Worm (Caenorhabditis elegans) whole organism, L2 larva: ENCODE measurements around the gene C01G10.5.
"Not testable (repeated sequence)": the region's sequence is repeated elsewhere in the genome, so short reads cannot be mapped to it uniquely, and the experiment has no call there.

Experiments used
- C34F6.9 ChIP-seq: fragments of 150-350 bp; optimal IDR thresholded peaks from 2 replicates; lab custom pipeline; 2014; ENCODE audit warnings: missing biosample characterization, missing genetic modification characterization
- F13H6.1 ChIP-seq: sonication (generic microtip); optimal IDR thresholded peaks from 2 replicates; lab custom pipeline; 2016; ENCODE audit warnings: missing genetic modification characterization, missing compliant biosample characterization
- R02D3.7 ChIP-seq: fragments of 150-350 bp; optimal IDR thresholded peaks from 2 replicates; lab custom pipeline; 2014; ENCODE audit warnings: missing biosample characterization, missing genetic modification characterization
- alr-1 ChIP-seq: fragments of 150-350 bp; optimal IDR thresholded peaks from 2 replicates; lab custom pipeline; 2014; ENCODE audit warnings: missing biosample characterization, missing genetic modification characterization
- ama-1 ChIP-seq: fragments of 150-350 bp; optimal IDR thresholded peaks from 2 replicates; lab custom pipeline; 2018; ENCODE audit warnings: inconsistent platforms
- blmp-1 ChIP-seq: sonication (generic microtip); optimal IDR thresholded peaks from 2 replicates; lab custom pipeline; 2017; ENCODE audit warnings: missing genetic modification characterization, mild to moderate bottlenecking, missing compliant biosample characterization, antibody characterized with exemption, moderate library complexity; ENCODE audit not compliant: insufficient read depth
- ceh-82 ChIP-seq: fragments of 150-350 bp; optimal IDR thresholded peaks from 2 replicates; lab custom pipeline; 2014; ENCODE audit warnings: missing biosample characterization, missing genetic modification characterization
- crh-2 ChIP-seq: sonication (generic microtip); optimal IDR thresholded peaks from 2 replicates; lab custom pipeline; 2017; ENCODE audit warnings: missing biosample characterization, missing genetic modification characterization
- dmd-4 ChIP-seq: sonication (generic microtip); optimal IDR thresholded peaks from 2 replicates; lab custom pipeline; 2017; ENCODE audit warnings: missing biosample characterization, missing genetic modification characterization
- egl-27 ChIP-seq: sonication (generic microtip); optimal IDR thresholded peaks from 3 replicates; lab custom pipeline; 2017; ENCODE audit warnings: missing biosample characterization, missing genetic modification reagents, missing genetic modification characterization
- elt-1 ChIP-seq: fragments of 150-350 bp; optimal IDR thresholded peaks from 2 replicates; lab custom pipeline; 2014; ENCODE audit warnings: missing biosample characterization, missing genetic modification characterization
- fos-1 ChIP-seq: fragments of 150-350 bp; optimal IDR thresholded peaks from 2 replicates; lab custom pipeline; 2014; ENCODE audit warnings: missing biosample characterization, missing genetic modification characterization
- gmeb-1 ChIP-seq: fragments of 150-350 bp; optimal IDR thresholded peaks from 2 replicates; lab custom pipeline; 2014; ENCODE audit warnings: missing biosample characterization, missing genetic modification characterization
- lin-11 ChIP-seq: fragments of 150-350 bp; sonication (generic microtip); optimal IDR thresholded peaks from 2 replicates; lab custom pipeline; 2014; ENCODE audit warnings: missing biosample characterization, missing genetic modification characterization, inconsistent platforms, mixed read lengths
- lin-13 ChIP-seq: fragments of 150-350 bp; optimal IDR thresholded peaks from 2 replicates; lab custom pipeline; 2014; ENCODE audit warnings: missing biosample characterization, missing genetic modification reagents, missing genetic modification characterization
- mab-5 ChIP-seq: fragments of 150-350 bp; optimal IDR thresholded peaks from 2 replicates; lab custom pipeline; 2014; ENCODE audit warnings: missing biosample characterization, missing genetic modification characterization
- mbf-1 ChIP-seq: sonication (generic microtip); optimal IDR thresholded peaks from 2 replicates; lab custom pipeline; 2017; ENCODE audit warnings: missing biosample characterization, missing genetic modification characterization
- mdl-1 ChIP-seq, 2 experiments: fragments of 150-350 bp in 1 of 2; sonication (generic microtip) in 1 of 2; optimal IDR thresholded peaks; 2 replicates each; lab custom pipeline; 2017; ENCODE audit warnings: missing biosample characterization in 2 of 2, missing genetic modification characterization in 2 of 2
- nhr-12 ChIP-seq: fragments of 150-350 bp; optimal IDR thresholded peaks from 2 replicates; lab custom pipeline; 2014; ENCODE audit warnings: missing biosample characterization, missing genetic modification characterization
- nhr-129 ChIP-seq: fragments of 150-350 bp; optimal IDR thresholded peaks from 2 replicates; lab custom pipeline; 2014; ENCODE audit warnings: missing biosample characterization, missing genetic modification characterization
- nhr-23 ChIP-seq: fragments of 150-350 bp; optimal IDR thresholded peaks from 2 replicates; lab custom pipeline; 2014; ENCODE audit warnings: missing biosample characterization, missing genetic modification reagents, missing genetic modification characterization
- nhr-237 ChIP-seq: fragments of 150-350 bp; optimal IDR thresholded peaks from 2 replicates; lab custom pipeline; 2014; ENCODE audit warnings: missing biosample characterization, missing genetic modification characterization
- nhr-25 ChIP-seq: fragments of 150-350 bp; sonication (generic microtip); optimal IDR thresholded peaks from 3 replicates; lab custom pipeline; 2014; ENCODE audit warnings: missing biosample characterization, missing genetic modification characterization
- nhr-77 ChIP-seq: fragments of 150-350 bp; optimal IDR thresholded peaks from 2 replicates; lab custom pipeline; 2014; ENCODE audit warnings: missing biosample characterization, missing genetic modification characterization
- peb-1 ChIP-seq: fragments of 150-350 bp; optimal IDR thresholded peaks from 2 replicates; lab custom pipeline; 2014; ENCODE audit warnings: missing biosample characterization, missing genetic modification characterization
- sem-4 ChIP-seq: fragments of 150-350 bp; optimal IDR thresholded peaks from 2 replicates; lab custom pipeline; 2014; ENCODE audit warnings: missing biosample characterization, missing genetic modification reagents, missing genetic modification characterization
- skn-1 ChIP-seq: sonication (generic microtip); optimal IDR thresholded peaks from 2 replicates; lab custom pipeline; 2017; ENCODE audit warnings: missing biosample characterization, missing genetic modification characterization
- unc-39 ChIP-seq: fragments of 150-350 bp; optimal IDR thresholded peaks from 2 replicates; lab custom pipeline; 2014; ENCODE audit warnings: missing biosample characterization, missing genetic modification characterization
- unc-55 ChIP-seq: fragments of 150-350 bp; sonication (generic microtip); optimal IDR thresholded peaks from 3 replicates; lab custom pipeline; 2014; ENCODE audit warnings: missing biosample characterization, missing genetic modification reagents, missing genetic modification characterization
- unc-62 ChIP-seq: fragments of 150-350 bp; optimal IDR thresholded peaks from 2 replicates; lab custom pipeline; 2014; ENCODE audit warnings: missing biosample characterization, missing genetic modification reagents, missing genetic modification characterization
- zag-1 ChIP-seq: fragments of 150-350 bp; optimal IDR thresholded peaks from 2 replicates; lab custom pipeline; 2014; ENCODE audit warnings: missing biosample characterization, missing genetic modification characterization
- ztf-11 ChIP-seq: sonication (generic microtip); optimal IDR thresholded peaks from 2 replicates; lab custom pipeline; 2017; ENCODE audit warnings: missing biosample characterization, missing genetic modification characterization

C01G10.5 gene

DNA sequence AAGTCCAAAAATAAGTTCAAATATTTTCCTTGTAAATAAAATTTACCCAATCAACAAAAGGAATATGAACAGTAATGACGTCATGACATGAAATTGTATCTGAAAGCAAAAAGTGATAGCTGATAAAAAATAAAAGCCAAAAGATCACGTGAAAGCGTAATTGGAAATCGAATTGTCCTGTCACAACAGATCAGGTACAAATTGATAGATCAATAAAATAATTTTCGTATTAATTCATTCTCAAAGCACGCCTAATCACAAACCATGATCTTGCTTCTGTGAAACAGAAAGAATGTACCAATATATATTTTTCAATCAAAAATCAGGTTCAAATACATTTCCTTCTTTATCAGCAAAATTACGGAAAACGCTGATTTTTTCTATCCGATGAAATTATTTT is 30.2 kb upstream of the C01G10.5 start, which contains the start of gene flor-1:
Gene flor-1, minus strand, starts transcription at position 101 of the 400 bp plus-strand sequence.
- TF ChIP-seq crh-2 (no peak), nhr-23 (tag; lab: Kevin White, UChicago) (no peak), ztf-11 (tag; lab: Kevin White, UChicago) (no peak), unc-62 (no peak), peb-1 (tag; lab: Kevin White, UChicago) (no peak), dmd-4 (no peak), nhr-77 (no peak), nhr-12 (no peak), unc-55 (GFP tag; lab: Kevin White, UChicago) (no peak), fos-1 (tag; lab: Kevin White, UChicago) (no peak), R02D3.7 (tag; lab: Kevin White, UChicago) (no peak), F13H6.1 (tag; lab: Kevin White, UChicago) (no peak), nhr-129 (tag; lab: Kevin White, UChicago) (no peak), lin-11 (no peak), ceh-82 (tag; lab: Kevin White, UChicago) (no peak), nhr-237 (tag; lab: Kevin White, UChicago) (no peak), ama-1 (lab: Kevin White, UChicago) (no peak), egl-27 (tag; lab: Kevin White, UChicago) (no peak)

DNA sequence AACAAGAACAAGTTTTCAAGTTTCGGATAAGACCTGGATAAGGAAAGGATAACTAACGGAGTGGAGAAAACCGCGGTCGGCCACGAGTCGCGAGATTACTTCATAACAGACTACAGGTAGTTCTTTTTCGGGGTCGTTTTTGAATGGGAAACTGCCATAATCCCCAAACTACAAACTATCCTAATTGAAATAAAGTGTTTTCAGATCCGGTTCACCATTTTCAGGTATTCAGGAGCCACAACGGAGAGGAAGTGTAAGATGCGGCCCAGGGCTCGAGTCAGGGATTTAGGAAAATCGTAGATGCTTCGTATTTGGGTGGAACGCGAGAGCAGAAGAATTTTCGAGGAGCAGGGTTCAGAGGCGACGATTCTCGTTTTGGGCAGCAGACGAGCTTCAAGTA is 26.6 kb upstream of the C01G10.5 start, which contains the start of gene T01G5.8:
Gene T01G5.8, plus strand, starts transcription at position 301 of the 400 bp plus-strand sequence.
- not testable (repeated sequence) for TF ChIP-seq F13H6.1 (tag; lab: Kevin White, UChicago); skn-1; nhr-77

DNA sequence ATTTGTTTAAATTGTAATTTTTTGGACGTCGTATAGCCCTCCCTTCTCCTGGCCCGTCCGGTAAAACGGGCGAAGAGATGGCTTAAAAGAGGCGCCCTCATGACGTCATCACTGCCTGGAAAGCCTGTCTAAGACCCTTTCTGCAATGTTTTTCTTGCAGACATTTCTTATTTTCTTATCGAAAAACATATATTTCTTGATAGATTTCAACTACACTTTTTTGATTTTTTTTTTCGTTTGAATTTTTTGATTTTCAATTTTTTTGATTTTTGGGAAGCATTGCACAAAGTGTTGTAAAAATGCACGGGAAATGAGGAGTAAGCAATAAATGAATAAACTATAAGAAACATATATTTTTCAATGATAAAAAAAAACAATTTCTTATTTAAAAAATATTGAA is 24.7 kb upstream of the C01G10.5 start, which contains the start of gene T01G5.6:
Gene T01G5.6, minus strand, starts transcription at position 101 of the 400 bp plus-strand sequence.
- TF ChIP-seq zag-1 (no peak), nhr-12 (no peak), fos-1 (tag; lab: Kevin White, UChicago) (no peak), unc-39 (tag; lab: Kevin White, UChicago) (no peak), C34F6.9 (tag; lab: Kevin White, UChicago) (no peak), R02D3.7 (tag; lab: Kevin White, UChicago) (no peak), mdl-1 (tag; optimal IDR thresholded peaks at IDR 0.05; lab: Kevin White, UChicago) (no peak), nhr-237 (tag; lab: Kevin White, UChicago) (no peak)
- TF ChIP-seq, all 48 proteins: peak for 0

DNA sequence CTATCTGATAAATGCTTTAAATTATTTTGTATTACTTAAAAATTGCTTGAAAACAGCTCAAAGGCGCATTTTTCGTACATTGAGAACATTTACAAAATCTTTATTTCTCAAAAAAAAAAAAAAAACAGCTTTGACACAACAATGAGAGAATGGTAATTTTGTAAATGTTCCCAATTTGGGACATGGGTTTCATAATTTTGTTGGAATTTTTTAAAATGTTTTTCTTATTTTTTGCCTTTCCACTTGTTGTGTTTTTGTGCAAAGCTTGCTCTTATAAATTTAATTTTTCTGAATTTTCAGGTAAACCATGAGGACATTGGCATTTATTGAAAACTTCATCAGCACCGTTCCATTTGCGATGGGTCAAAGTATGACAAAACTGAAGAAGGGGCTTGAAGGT is 22.3 kb upstream of the C01G10.5 start, which contains the start of gene T01G5.7:
Gene T01G5.7, plus strand, starts transcription at position 301 of the 400 bp plus-strand sequence.
- TF ChIP-seq unc-55 (GFP tag; lab: Kevin White, UChicago) (no peak), elt-1 (tag; lab: Kevin White, UChicago) (no peak), mab-5 (tag; lab: Kevin White, UChicago) (no peak), blmp-1 (no peak), skn-1 (no peak), gmeb-1 (tag; lab: Kevin White, UChicago) (no peak), crh-2 (no peak), lin-13 (no peak), sem-4 (tag; lab: Kevin White, UChicago) (no peak), mbf-1 (tag; lab: Kevin White, UChicago) (no peak), mdl-1 (tag; optimal IDR thresholded peaks at IDR 0.05; lab: Kevin White, UChicago) (no peak)
- TF ChIP-seq, all 48 proteins: peak for 0

DNA sequence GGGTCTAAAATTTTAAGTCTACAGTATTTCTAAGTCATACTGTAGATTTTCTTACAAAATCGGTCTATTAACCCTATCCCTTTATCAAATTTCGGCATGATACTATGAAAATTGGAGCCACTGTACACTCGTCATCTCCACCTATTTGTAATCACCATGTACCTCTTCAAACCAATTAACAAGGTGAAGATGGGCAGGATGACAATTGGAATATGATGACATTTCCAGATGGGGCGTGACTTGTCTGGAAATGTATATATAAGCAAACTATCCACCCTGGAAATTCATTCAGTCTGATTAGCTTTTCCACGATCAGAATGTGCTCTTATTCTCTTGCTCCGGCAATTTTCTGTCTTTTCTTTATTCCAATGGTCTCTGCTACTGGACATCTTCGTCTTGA is 19.9 kb upstream of the C01G10.5 start, which contains the start of gene Y75B12A.2:
Gene Y75B12A.2, plus strand, starts transcription at position 301 of the 400 bp plus-strand sequence.
- no peak for TF ChIP-seq alr-1
- no peak for TF ChIP-seq mbf-1 (tag; lab: Kevin White, UChicago)
- TF ChIP-seq, all 48 proteins: peak for 0

DNA sequence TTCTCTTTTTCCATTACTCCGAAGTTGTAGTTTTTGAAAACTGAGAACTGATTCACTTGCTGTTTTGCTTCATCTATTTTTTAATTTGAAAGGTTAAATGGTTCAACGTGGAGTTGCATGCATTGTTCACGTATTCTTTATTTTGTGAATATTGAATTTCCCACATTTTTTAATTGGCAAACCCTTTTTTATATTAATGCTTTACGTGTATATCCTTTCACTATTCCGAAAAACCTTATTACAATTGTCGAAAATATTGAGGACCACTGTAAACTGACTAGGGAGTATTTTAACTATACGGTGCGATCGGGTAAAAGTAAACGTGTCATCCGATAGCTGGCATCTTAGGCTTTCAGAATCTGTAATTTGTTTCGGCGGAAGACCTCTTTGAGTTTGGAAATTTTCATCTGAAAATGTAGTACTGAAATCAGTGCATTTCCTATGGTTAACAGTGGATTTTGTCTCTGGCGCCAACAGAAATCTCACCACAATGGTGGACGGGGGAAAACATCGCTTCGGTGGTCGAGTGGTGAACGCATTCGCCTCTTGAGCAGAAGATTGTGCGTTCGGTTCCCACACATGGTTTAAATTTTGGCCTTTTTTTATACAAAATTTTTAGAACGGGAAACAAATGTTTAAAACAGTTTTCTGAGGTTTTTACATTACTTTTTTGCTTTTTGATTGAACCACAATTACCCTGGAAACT is 16.7 kb upstream of the C01G10.5 start, which contains the start of gene C01G10.14:
Gene C01G10.14, minus strand, starts transcription at position 51 of the 706 bp plus-strand sequence.
- not testable (repeated sequence) for TF ChIP-seq mbf-1, nhr-25, peb-1 (tag; lab: Kevin White, UChicago)
